Fruit fly (Drosophila melanogaster): ENCODE measurements around the gene ProRS-m.

- TF ChIP-seq Sp1 (GFP tag; optimal IDR thresholded peaks at IDR 0.05) (no peak), lola (GFP tag; optimal IDR thresholded peaks at IDR 0.05) (no peak), CG32264 (GFP tag; optimal IDR thresholded peaks at IDR 0.05) (no peak), h (GFP tag; optimal IDR thresholded peaks at IDR 0.05) (no peak), Dfd (GFP tag; optimal IDR thresholded peaks at IDR 0.05) (no peak), Dif (GFP tag; optimal IDR thresholded peaks at IDR 0.05; ENCODE audit: partially characterized antibody) (no peak), fru (GFP tag; optimal IDR thresholded peaks at IDR 0.05) (no peak)
These were observed 42.8 kb downstream of the ProRS-m start for dm6 chr3L:2608825-2609224.
